Worm (Caenorhabditis elegans): ENCODE results near the gene K03A11.6.

Gene K03A11.6

ce11 chrX:13055560-13055959, at the start of gene K03A11.6:
TSS of gene K03A11.6 (plus strand) at chrX:13055860.
- no peak for TF ChIP-seq unc-62 (GFP tag; optimal IDR thresholded peaks at IDR 0.05)

DNA sequence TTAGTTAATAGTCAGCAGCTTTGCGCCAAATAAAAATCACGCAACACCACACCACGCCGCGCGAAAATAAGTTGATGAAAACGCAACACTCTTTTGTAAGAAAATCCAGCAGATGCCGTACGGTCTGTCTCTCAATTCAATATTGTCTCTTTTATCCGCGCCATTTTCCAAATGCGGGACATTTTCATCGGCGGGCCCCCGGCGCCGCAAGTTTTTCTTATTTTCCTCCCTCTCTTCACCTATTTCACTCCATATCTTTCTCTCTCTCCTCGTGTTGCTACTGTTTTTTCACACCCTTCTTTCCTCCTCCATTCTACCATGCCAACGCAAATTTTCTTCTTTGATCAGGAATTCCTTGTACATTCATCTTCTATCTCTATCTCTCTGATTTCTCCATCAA, 49.3 kb upstream of the K03A11.6 start:
- TF ChIP-seq unc-62 (GFP tag; optimal IDR thresholded peaks at IDR 0.05), result no peak

ce11 chrX:13006734-13007133, 48.9 kb upstream of the K03A11.6 start:
- TF ChIP-seq unc-62 (GFP tag; optimal IDR thresholded peaks at IDR 0.05), result no peak

ce11 chrX:13007857-13008813, 47.5 kb upstream of the K03A11.6 start, which contains the start of gene nhr-25:
TSS of gene nhr-25 (plus strand) at chrX:13008493.
- no peak for TF ChIP-seq unc-62 (GFP tag; optimal IDR thresholded peaks at IDR 0.05)

DNA sequence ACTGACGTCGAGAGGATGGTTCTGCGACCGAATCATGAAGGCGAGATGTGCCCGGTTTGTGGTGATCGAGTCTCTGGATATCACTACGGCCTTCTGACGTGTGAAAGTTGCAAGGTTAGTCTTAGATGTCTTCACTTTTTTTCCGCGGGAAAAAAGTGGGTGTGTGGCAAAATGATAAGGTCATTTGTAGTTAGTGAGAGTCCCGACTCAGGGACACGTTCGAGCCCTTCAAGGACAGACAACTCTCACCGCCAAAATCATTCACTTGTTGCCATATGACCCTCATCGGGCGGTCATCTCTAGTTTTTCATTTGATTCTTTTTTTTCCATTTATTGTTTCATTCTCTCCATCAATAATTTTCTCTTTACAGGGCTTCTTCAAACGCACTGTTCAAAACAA, 46.8 kb upstream of the K03A11.6 start:
- TF ChIP-seq unc-62 (GFP tag; optimal IDR thresholded peaks at IDR 0.05), result no peak

- no peak for TF ChIP-seq unc-62 (GFP tag; optimal IDR thresholded peaks at IDR 0.05)
These were observed 46.0 kb upstream of the K03A11.6 start for ce11 chrX:13009645-13010044.

- no peak for TF ChIP-seq unc-62 (GFP tag; optimal IDR thresholded peaks at IDR 0.05)
These were observed 43.8 kb upstream of the K03A11.6 start for ce11 chrX:13011897-13012296.

DNA sequence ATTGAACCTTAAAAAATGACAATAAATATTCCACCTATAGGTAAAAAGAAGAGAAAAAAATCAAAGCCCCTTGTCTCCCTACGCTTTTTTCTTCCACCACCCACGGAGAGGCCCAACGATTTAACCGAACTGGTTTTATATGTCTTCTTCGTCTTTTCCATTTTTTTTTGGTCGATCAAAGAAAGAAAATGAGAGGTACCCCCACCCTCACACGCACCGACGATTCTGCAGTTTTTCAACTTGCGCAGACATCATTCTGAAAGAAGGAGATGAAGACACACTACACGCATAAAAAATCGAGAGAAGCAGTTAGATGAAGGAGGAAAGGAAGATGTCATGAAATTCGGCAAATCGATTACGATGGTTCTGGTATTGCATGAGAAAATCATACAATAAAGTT, 41.3 kb upstream of the K03A11.6 start:
- no peak for TF ChIP-seq unc-62 (GFP tag; optimal IDR thresholded peaks at IDR 0.05)

- TF ChIP-seq unc-62 (GFP tag; optimal IDR thresholded peaks at IDR 0.05), result no peak
These were observed 39.4 kb upstream of the K03A11.6 start for ce11 chrX:13016290-13016689.

- TF ChIP-seq unc-62 (GFP tag; optimal IDR thresholded peaks at IDR 0.05), result no peak
These were observed 34.2 kb upstream of the K03A11.6 start for ce11 chrX:13021446-13021845.

ce11 chrX:13032610-13033009, 23.1 kb upstream of the K03A11.6 start, which contains the start of gene npr-10:
TSS of gene npr-10 (minus strand) at chrX:13032710.
- TF ChIP-seq unc-62 (GFP tag; optimal IDR thresholded peaks at IDR 0.05), result no peak

ce11 chrX:13033850-13034249, 21.8 kb upstream of the K03A11.6 start:
- no peak for TF ChIP-seq unc-62 (GFP tag; optimal IDR thresholded peaks at IDR 0.05)

ce11 chrX:13034333-13034732, 21.3 kb upstream of the K03A11.6 start:
- TF ChIP-seq unc-62 (GFP tag; optimal IDR thresholded peaks at IDR 0.05), result no peak

- TF ChIP-seq unc-62 (GFP tag; optimal IDR thresholded peaks at IDR 0.05), result no peak
These were observed 16.9 kb upstream of the K03A11.6 start for ce11 chrX:13038791-13039190.

- TF ChIP-seq unc-62 (GFP tag; optimal IDR thresholded peaks at IDR 0.05), result no peak
These were observed 13.8 kb upstream of the K03A11.6 start for ce11 chrX:13041830-13042229.

ce11 chrX:13048258-13048657, 7.4 kb upstream of the K03A11.6 start, which contains the start of gene C53C7.3:
TSS of gene C53C7.3 (plus strand) at chrX:13048558.
- TF ChIP-seq unc-62 (GFP tag; optimal IDR thresholded peaks at IDR 0.05), result no peak

ce11 chrX:13051405-13051804, 4.3 kb upstream of the K03A11.6 start, which contains the start of gene K03A11.1:
TSS of gene K03A11.1 (plus strand) at chrX:13051705.
- no peak for TF ChIP-seq unc-62 (GFP tag; optimal IDR thresholded peaks at IDR 0.05)

Measured in whole organism, dauer.